Fruit fly (Drosophila melanogaster): Measurements from ENCODE around the gene CG7453.

CG7453 gene

dm6 chrX:19179696-19180255 is at the start of gene CG7453, which contains the start of gene CG7556:
TSS of gene CG7453 (plus strand) at chrX:19180173.
TSS of gene CG7556 (minus strand) at chrX:19179830.
- no peak for TF ChIP-seq CG8478 (optimal IDR thresholded peaks at IDR 0.05)
- no peak for TF ChIP-seq CTCF (optimal IDR thresholded peaks at IDR 0.05)

DNA sequence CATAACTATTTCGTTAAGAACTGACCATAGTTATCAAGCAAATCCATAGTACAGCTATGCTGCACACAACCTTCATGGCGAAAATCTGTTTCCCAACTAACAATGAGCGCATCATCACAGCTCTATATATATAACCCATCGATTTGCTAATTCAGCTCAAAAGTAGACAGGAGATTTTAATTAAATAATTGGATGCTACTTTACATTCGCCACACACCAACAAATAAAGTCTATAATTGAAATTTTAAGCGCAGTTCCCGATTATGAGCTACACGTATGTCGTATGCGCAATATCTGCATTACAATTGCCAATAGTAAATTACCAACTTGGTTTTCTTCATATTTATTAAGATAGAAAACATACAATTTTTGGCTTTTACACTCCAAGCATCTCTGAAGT is 44.2 kb upstream of the CG7453 start, which contains the start of gene Obp18a:
Gene Obp18a (minus strand): TSS at position 101 of the 400 bp plus-strand sequence.
- no peak for TF ChIP-seq CG8478 (optimal IDR thresholded peaks at IDR 0.05)

dm6 chrX:19144785-19145422 is 35.1 kb upstream of the CG7453 start:
- TF ChIP-seq CTCF (optimal IDR thresholded peaks at IDR 0.05) (no peak), CG8478 (optimal IDR thresholded peaks at IDR 0.05) (no peak)

- TF ChIP-seq CG8478 (optimal IDR thresholded peaks at IDR 0.05), result no peak
- TF ChIP-seq CTCF (optimal IDR thresholded peaks at IDR 0.05), result no peak
Observed at dm6 chrX:19146421-19146952, 33.5 kb upstream of the CG7453 start.

DNA sequence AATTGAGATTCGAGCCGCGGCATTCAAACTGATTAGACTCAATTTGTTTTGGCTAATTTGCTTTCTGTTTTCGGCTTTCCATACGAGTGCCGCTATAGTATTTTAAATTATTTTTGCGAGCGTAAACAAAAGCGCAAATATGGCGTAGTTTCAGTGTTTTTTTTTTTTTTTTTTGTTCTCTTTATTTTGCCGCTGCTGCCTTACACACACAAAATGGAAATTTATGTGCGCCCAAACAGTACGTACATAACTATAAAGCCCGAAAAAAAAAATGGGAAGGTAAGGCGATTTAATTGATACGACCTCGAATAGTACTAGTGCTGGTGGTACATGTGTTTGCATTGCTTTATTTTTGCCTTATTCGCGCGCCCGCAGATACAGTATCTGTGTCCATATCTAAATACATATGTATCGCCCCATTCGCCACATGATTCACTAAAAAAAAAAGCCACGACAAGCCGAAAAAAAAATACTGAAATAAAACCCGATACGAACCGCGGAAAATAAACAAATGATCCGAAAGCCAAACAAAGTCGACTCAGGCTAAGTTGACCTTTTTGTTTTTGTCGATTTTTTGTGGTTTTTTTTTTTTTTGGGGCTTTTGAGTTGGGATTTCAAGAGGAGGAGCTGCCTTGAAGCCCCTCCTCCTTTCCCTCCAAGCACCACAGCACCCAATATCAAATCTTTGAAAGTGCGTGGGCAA is 31.9 kb upstream of the CG7453 start:
- no peak for TF ChIP-seq CG8478 (optimal IDR thresholded peaks at IDR 0.05)
- TF ChIP-seq CTCF (optimal IDR thresholded peaks at IDR 0.05), result no peak

DNA sequence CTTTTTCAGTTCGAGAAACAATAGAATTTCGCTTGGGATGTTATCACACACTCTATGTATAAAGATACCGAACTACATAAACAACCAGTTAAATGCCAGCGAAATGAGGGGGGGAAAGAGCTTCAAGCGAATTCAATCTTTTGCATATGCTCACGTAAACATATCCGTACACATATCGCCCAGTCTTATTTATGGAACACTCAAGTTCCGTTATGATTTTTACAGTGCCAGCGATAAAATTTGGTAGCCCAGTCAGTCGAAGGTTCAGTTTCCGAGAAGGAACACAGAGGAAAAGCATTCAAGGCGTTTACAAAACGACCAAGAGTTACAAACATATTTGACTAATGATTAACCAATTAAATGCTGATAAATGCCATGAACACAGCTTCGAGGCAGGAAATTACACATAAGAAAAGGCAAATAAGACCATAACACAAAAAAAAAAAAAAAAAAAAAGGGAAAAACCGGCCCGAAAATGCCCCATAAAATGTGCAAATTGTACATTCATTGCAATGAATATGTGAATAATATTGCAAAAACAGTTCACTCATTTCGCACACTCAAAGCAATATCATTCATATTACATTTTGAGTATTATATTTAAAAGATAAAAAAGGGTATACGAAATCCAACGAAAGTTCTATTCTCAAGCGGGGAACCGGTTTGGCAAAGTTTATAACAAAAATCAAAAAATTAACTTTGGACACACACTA is 31.0 kb upstream of the CG7453 start:
- TF ChIP-seq CTCF (optimal IDR thresholded peaks at IDR 0.05) (no peak), CG8478 (optimal IDR thresholded peaks at IDR 0.05) (no peak)

dm6 chrX:19149511-19149876 is 30.5 kb upstream of the CG7453 start:
- TF ChIP-seq CG8478 (optimal IDR thresholded peaks at IDR 0.05) (no peak), CTCF (optimal IDR thresholded peaks at IDR 0.05) (no peak)

DNA sequence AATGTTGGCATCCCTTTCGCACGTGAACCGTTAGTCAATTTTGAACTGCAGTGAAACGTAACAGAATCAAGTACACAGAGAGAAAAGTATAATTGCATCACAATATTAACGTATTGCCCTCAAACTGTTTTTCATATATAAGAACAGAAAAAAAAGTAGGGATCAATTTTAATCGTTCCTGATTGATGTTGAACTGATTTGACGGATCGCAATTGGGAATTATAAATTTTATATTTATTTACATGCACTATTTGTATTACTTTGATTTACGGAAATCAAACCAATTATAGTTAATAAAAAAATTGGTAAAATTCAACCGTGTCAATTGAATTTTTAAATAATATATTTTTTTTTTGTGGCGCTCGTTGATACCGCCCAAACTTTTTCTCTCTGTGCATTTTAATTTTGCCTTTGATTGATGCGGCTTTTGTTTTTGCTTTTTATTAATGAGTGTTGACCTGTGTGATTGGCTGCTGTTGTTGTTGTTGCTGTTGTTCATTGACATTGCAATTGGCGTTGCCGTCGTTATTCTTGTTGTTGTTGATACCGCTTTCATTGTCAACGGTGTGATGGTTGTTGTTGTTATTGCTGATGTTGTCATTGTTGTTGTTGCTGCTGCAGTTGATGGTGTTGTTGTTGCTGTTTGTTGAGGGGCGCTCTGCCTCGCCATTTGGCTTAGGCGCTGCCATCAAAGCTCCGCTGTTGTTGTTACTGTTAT is 27.2 kb upstream of the CG7453 start:
- TF ChIP-seq CTCF (optimal IDR thresholded peaks at IDR 0.05), result no peak

DNA sequence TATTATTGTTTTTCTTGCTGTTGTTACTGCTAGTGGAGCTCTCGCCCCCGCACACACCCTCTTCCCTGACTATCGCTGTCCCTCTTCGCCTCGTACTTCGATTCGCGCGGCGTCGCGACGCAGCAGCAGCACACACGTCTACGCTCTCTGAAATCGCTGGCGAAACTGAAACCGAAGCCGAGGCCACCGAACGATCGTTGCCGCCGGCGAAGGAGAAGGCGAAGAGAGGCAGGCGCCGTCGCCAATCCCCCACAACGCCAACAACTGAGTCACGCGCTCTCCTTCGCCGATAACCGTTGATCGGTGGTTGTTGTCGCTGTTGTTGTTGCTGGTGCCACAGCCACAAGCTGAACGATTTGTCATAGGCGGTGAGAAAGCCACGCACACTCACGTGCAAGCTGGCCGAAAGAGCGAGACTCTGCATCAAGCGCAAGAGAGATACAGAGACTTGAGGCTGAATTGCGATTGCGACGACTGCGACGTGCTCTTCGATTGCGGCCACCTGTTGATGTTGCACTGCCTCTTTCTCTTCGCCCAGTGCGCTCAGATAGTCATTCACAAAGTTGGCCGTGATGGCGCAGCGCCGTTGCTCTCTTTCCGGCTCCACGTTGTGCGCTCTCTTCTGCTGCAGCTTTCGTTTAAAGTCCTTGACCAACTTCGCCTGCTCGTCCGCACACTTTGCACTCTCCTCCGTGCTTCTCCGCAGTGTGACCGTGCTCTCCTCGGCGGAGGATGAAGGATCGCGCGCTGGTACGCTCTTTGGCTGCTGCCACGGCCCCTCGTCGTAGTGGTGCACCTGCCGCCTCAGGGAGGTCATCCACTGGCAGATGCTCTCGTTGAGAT is 26.5 kb upstream of the CG7453 start:
- TF ChIP-seq CG8478 (optimal IDR thresholded peaks at IDR 0.05) (no peak), CTCF (optimal IDR thresholded peaks at IDR 0.05) (no peak)

DNA sequence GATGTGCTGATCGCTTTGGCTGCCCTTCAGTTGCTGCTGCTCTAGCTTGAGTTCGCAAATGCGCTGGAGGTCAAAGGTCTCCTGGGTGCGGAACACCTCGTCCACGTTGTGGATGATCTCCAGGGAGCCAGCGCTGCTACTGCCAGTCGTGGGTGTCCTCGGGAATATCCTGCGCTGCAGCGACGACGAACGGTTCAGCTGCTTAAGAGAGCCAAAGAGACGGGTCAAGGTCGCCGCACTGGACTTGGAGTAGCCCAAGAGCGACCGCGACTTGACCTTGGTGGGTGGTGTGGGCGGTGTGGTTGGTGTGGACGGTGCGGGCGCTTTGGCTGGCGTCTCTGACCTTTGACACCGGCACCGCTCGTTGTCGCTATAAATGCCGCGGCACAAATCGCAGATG is 25.7 kb upstream of the CG7453 start:
- TF ChIP-seq CG8478 (optimal IDR thresholded peaks at IDR 0.05), result no peak
- TF ChIP-seq CTCF (optimal IDR thresholded peaks at IDR 0.05), result no peak

dm6 chrX:19154998-19155397 is 25.0 kb upstream of the CG7453 start:
- TF ChIP-seq CG8478 (optimal IDR thresholded peaks at IDR 0.05) (no peak), CTCF (optimal IDR thresholded peaks at IDR 0.05) (no peak)

dm6 chrX:19155922-19156437 is 24.0 kb upstream of the CG7453 start:
- TF ChIP-seq CG8478 (optimal IDR thresholded peaks at IDR 0.05) (no peak), CTCF (optimal IDR thresholded peaks at IDR 0.05) (no peak)

dm6 chrX:19157471-19157870 is 22.5 kb upstream of the CG7453 start:
- no peak for TF ChIP-seq CTCF (optimal IDR thresholded peaks at IDR 0.05)
- no peak for TF ChIP-seq CG8478 (optimal IDR thresholded peaks at IDR 0.05)
